Worm (Caenorhabditis elegans) whole organism, L1 larva: ENCODE data around the gene B0244.7.
A peak's percentile ranks its signal among the peaks of the same experiment; 100 is the strongest.

Source experiments
- C34B4.2 ChIP-seq: sonication (generic microtip); optimal IDR thresholded peaks from 2 replicates; lab custom pipeline; 2017; ENCODE audit warnings: mild to moderate bottlenecking, missing genetic modification characterization, missing compliant biosample characterization
- alr-1 ChIP-seq: fragments of 200-800 bp; sonication (Bioruptor generic); optimal IDR thresholded peaks from 2 replicates; lab custom pipeline; 2018; ENCODE audit warnings: borderline replicate concordance, mild to moderate bottlenecking, missing genetic modification characterization, missing compliant biosample characterization
- aly-2 ChIP-seq: fragments of 150-350 bp; optimal IDR thresholded peaks from 2 replicates; lab custom pipeline; 2014; ENCODE audit warnings: missing biosample characterization, missing genetic modification characterization
- blmp-1 ChIP-seq: fragments of 150-350 bp; optimal IDR thresholded peaks from 2 replicates; lab custom pipeline; 2014; ENCODE audit warnings: missing biosample characterization, missing genetic modification characterization
- ceh-8 ChIP-seq: fragments of 200-800 bp; sonication (Bioruptor generic); optimal IDR thresholded peaks from 2 replicates; lab custom pipeline; 2018; ENCODE audit warnings: mild to moderate bottlenecking, missing genetic modification characterization, moderate library complexity, missing compliant biosample characterization
- ceh-88 ChIP-seq: fragments of 200-800 bp; sonication (Bioruptor generic); IDR thresholded peaks from 2 replicates; pipeline ENCODE4 v1.3.6; 2022; ENCODE audit warnings: missing genetic modification characterization, missing compliant biosample characterization
- ceh-90 ChIP-seq: sonication (generic microtip); optimal IDR thresholded peaks from 2 replicates; lab custom pipeline; 2016; ENCODE audit warnings: missing genetic modification characterization, missing compliant biosample characterization
- dsc-1 ChIP-seq: sonication (generic microtip); optimal IDR thresholded peaks from 2 replicates; lab custom pipeline; 2016; ENCODE audit warnings: mild to moderate bottlenecking, missing genetic modification characterization, missing compliant biosample characterization
- efl-1 ChIP-seq, 4 experiments: fragments of 150-350 bp; optimal IDR thresholded peaks in 3 of 4; peaks in 1 of 4; 1 replicate in 1 of 4; 2 replicates in 3 of 4; lab custom pipeline; 2014; ENCODE audit warnings: missing biosample characterization in 2 of 4, missing genetic modification characterization in 2 of 4, missing genetic modification reagents in 2 of 4
- efl-3 ChIP-seq: fragments of 200-800 bp; sonication (Bioruptor generic); optimal IDR thresholded peaks from 2 replicates; lab custom pipeline; 2018; ENCODE audit warnings: mild to moderate bottlenecking, missing genetic modification characterization, missing compliant biosample characterization
- egl-13 ChIP-seq: sonication (generic microtip); optimal IDR thresholded peaks from 2 replicates; lab custom pipeline; 2016; ENCODE audit warnings: missing genotype, missing genetic modification reagents, missing genetic modification characterization, missing compliant biosample characterization
- elt-2 ChIP-seq: sonication (generic microtip); optimal IDR thresholded peaks from 2 replicates; lab custom pipeline; 2016; ENCODE audit warnings: missing genetic modification characterization, mild to moderate bottlenecking, inconsistent platforms, missing compliant biosample characterization, missing genetic modification reagents
- elt-3 ChIP-seq, 6 experiments: fragments of 150-350 bp in 1 of 6; sonication (generic microtip); optimal IDR thresholded peaks; 2 replicates each; lab custom pipeline; 2017 to 2018; ENCODE audit warnings: missing biosample characterization in 6 of 6, missing genetic modification characterization in 6 of 6, inconsistent platforms in 1 of 6
- fkh-4 ChIP-seq: sonication (generic microtip); optimal IDR thresholded peaks from 2 replicates; lab custom pipeline; 2016; ENCODE audit warnings: missing compliant biosample characterization, missing genetic modification characterization, borderline replicate concordance
- isw-1 ChIP-seq: fragments of 200-800 bp; sonication (Bioruptor generic); IDR thresholded peaks from 2 replicates; pipeline ENCODE4 v1.3.6; 2022; ENCODE audit warnings: missing genetic modification characterization, missing compliant biosample characterization
- jun-1 ChIP-seq: fragments of 150-350 bp; optimal IDR thresholded peaks from 2 replicates; lab custom pipeline; 2014; ENCODE audit warnings: missing biosample characterization, missing genetic modification reagents, missing genetic modification characterization
- lin-14 ChIP-seq: fragments of 200-800 bp; sonication (Bioruptor generic); optimal IDR thresholded peaks from 2 replicates; lab custom pipeline; 2018; ENCODE audit warnings: mild to moderate bottlenecking, missing genetic modification characterization, moderate library complexity, missing compliant biosample characterization
- lin-15B ChIP-seq: fragments of 150-350 bp; sonication (generic microtip); optimal IDR thresholded peaks from 3 replicates; lab custom pipeline; 2014; ENCODE audit warnings: missing biosample characterization, missing genetic modification characterization
- lin-39 ChIP-seq: fragments of 150-350 bp; optimal IDR thresholded peaks from 2 replicates; lab custom pipeline; 2014; ENCODE audit warnings: missing biosample characterization, missing genetic modification reagents, missing genetic modification characterization
- lsy-2 ChIP-seq, 2 experiments: fragments of 150-350 bp; optimal IDR thresholded peaks; 2 replicates each; lab custom pipeline; 2014; ENCODE audit warnings: missing biosample characterization in 2 of 2, missing genetic modification characterization in 2 of 2
- mdl-1 ChIP-seq, 2 experiments: fragments of 150-350 bp; optimal IDR thresholded peaks; 2 replicates each; lab custom pipeline; 2014 to 2017; ENCODE audit warnings: missing biosample characterization in 2 of 2, missing genetic modification characterization in 2 of 2, inconsistent platforms in 1 of 2
- mef-2 ChIP-seq: fragments of 150-350 bp; optimal IDR thresholded peaks from 2 replicates; lab custom pipeline; 2014; ENCODE audit warnings: missing biosample characterization, missing genetic modification characterization
- mep-1 ChIP-seq: fragments of 150-350 bp; optimal IDR thresholded peaks from 2 replicates; lab custom pipeline; 2014; ENCODE audit warnings: missing biosample characterization, missing genetic modification characterization
- nhr-11 ChIP-seq: fragments of 150-350 bp; optimal IDR thresholded peaks from 2 replicates; lab custom pipeline; 2014; ENCODE audit warnings: missing biosample characterization, missing genetic modification characterization
- nhr-12 ChIP-seq: sonication (generic microtip); optimal IDR thresholded peaks from 2 replicates; lab custom pipeline; 2017; ENCODE audit warnings: missing biosample characterization, missing genetic modification characterization
- nhr-20 ChIP-seq: sonication (generic microtip); optimal IDR thresholded peaks from 2 replicates; lab custom pipeline; 2016; ENCODE audit warnings: mild to moderate bottlenecking, missing genetic modification characterization, missing compliant biosample characterization
- nhr-28 ChIP-seq: fragments of 150-350 bp; optimal IDR thresholded peaks from 2 replicates; lab custom pipeline; 2014; ENCODE audit warnings: missing biosample characterization, missing genetic modification characterization
- nhr-47 ChIP-seq: sonication (generic microtip); optimal IDR thresholded peaks from 2 replicates; lab custom pipeline; 2016; ENCODE audit warnings: mild to moderate bottlenecking, missing genetic modification characterization, moderate library complexity, missing compliant biosample characterization
- nhr-71 ChIP-seq: sonication (generic microtip); optimal IDR thresholded peaks from 2 replicates; lab custom pipeline; 2016; ENCODE audit warnings: mild to moderate bottlenecking, missing genetic modification characterization, moderate library complexity, missing compliant biosample characterization
- nhr-76 ChIP-seq: sonication (generic microtip); optimal IDR thresholded peaks from 2 replicates; lab custom pipeline; 2017; ENCODE audit warnings: missing biosample characterization, missing genetic modification characterization
- nhr-85 ChIP-seq: sonication (generic microtip); peaks from one replicate; lab custom pipeline; 2016; ENCODE audit warnings: missing genetic modification characterization, inconsistent platforms, missing compliant biosample characterization
- nhr-90 ChIP-seq: sonication (generic microtip); optimal IDR thresholded peaks from 2 replicates; lab custom pipeline; 2016; ENCODE audit warnings: mild to moderate bottlenecking, missing genetic modification characterization, missing compliant biosample characterization; ENCODE audit not compliant: poor library complexity
- pqm-1 ChIP-seq: sonication (generic microtip); optimal IDR thresholded peaks from 3 replicates; lab custom pipeline; 2017; ENCODE audit warnings: missing biosample characterization, missing genetic modification characterization
- rnt-1 ChIP-seq: sonication (generic microtip); optimal IDR thresholded peaks from 2 replicates; lab custom pipeline; 2016; ENCODE audit warnings: mild to moderate bottlenecking, missing genetic modification characterization, moderate library complexity, missing compliant biosample characterization
- sox-4 ChIP-seq: sonication (generic microtip); optimal IDR thresholded peaks from 2 replicates; lab custom pipeline; 2016; ENCODE audit warnings: missing genetic modification characterization, missing compliant biosample characterization
- sptf-1 ChIP-seq: fragments of 150-350 bp; optimal IDR thresholded peaks from 2 replicates; lab custom pipeline; 2014; ENCODE audit warnings: missing biosample characterization, missing genetic modification characterization
- tbx-2 ChIP-seq: sonication (generic microtip); optimal IDR thresholded peaks from 2 replicates; lab custom pipeline; 2016; ENCODE audit warnings: missing genetic modification characterization, missing compliant biosample characterization
- tlp-1 ChIP-seq: fragments of 150-350 bp; optimal IDR thresholded peaks from 2 replicates; lab custom pipeline; 2014; ENCODE audit warnings: missing biosample characterization, missing genetic modification characterization
- unc-30 ChIP-seq: sonication (generic microtip); optimal IDR thresholded peaks from 2 replicates; lab custom pipeline; 2017; ENCODE audit warnings: missing biosample characterization, missing genetic modification characterization
- unc-86 ChIP-seq: sonication (generic microtip); optimal IDR thresholded peaks from 2 replicates; lab custom pipeline; 2016; ENCODE audit warnings: missing genetic modification characterization, missing compliant biosample characterization
- unc-98 ChIP-seq: fragments of 200-800 bp; sonication (Bioruptor generic); IDR thresholded peaks from 2 replicates; pipeline ENCODE4 v1.3.6; 2022; ENCODE audit warnings: missing genetic modification characterization, missing compliant biosample characterization
- xbp-1 ChIP-seq: sonication (generic microtip); optimal IDR thresholded peaks from 2 replicates; lab custom pipeline; 2016; ENCODE audit warnings: missing genetic modification characterization, missing compliant biosample characterization
- zag-1 ChIP-seq: fragments of 150-350 bp; optimal IDR thresholded peaks from 2 replicates; lab custom pipeline; 2014; ENCODE audit warnings: missing biosample characterization, missing genetic modification characterization
- zip-4 ChIP-seq: fragments of 200-800 bp; sonication (Bioruptor generic); optimal IDR thresholded peaks from 2 replicates; lab custom pipeline; 2018; ENCODE audit warnings: mild to moderate bottlenecking, missing genetic modification characterization, moderate library complexity, missing compliant biosample characterization

The B0244.7 gene

DNA sequence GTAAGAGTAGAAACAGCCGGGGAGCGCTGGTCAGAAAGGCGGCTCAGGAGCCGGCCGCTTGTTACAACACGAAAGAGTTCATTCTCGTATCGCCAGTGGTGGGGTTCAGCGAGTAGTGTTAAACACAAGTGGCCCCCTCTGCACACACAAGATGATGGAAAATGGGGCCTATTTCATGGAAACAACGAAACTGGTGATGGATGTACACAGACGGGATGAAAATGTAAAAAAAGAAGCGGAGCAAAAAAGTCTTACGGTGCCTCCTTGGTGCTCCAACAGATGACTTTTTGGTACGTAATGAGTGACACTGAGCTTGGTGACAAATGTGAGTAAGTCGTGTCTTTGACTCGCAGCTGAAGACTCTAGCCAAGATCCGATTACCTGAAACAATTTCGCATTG is 23.3 kb upstream of the B0244.7 start:
- TF ChIP-seq lin-14 (peak; percentile 55), lsy-2 (tag; optimal IDR thresholded peaks at IDR 0.05; lab: Kevin White, UChicago) (peak in 1 of 2 experiments; percentile 19), dsc-1 (tag; lab: Kevin White, UChicago) (peak; percentile 37), aly-2 (tag; lab: Kevin White, UChicago) (no peak), nhr-28 (tag; lab: Kevin White, UChicago) (no peak), unc-86 (tag; lab: Kevin White, UChicago) (no peak), efl-3 (no peak), nhr-90 (no peak), nhr-71 (tag; lab: Kevin White, UChicago) (peak; percentile 25), rnt-1 (tag; lab: Kevin White, UChicago) (peak; percentile 50), elt-3 (tag; optimal IDR thresholded peaks at IDR 0.05; lab: Kevin White, UChicago) (no peak)
- TF ChIP-seq, all 84 proteins: peak for 5

DNA sequence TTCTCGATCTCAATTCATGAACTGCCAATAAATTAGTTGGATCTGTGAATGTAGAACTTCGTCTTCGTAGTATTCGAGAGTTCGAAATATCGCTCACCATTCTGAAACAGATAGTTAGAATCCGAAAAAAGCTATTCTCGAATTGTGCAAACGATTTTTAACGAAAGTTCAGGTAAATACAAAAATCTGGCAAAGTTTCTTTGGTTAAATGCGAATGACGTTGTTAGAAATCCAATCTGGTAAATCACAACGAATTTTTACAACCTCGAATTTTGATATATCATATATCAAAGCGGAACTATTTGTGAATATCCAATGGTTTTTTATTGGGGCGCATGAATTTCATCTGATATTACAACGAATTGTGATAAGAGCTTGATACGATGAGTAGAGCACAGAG is 22.1 kb upstream of the B0244.7 start, which contains the start of gene hpo-28:
hpo-28 (minus strand) TSS at position 101 of the 400 bp plus-strand sequence.
- TF ChIP-seq ceh-90 (tag; lab: Kevin White, UChicago) = no peak
- no peak for TF ChIP-seq dsc-1 (tag; lab: Kevin White, UChicago)
- no peak for TF ChIP-seq efl-1 (optimal IDR thresholded peaks at IDR 0.05; lab: Kevin White, UChicago)
- peak in 1 of 2 experiments; percentile 27 for TF ChIP-seq efl-1 (GFP tag; optimal IDR thresholded peaks at IDR 0.05 in 1 of 2; lab: Kevin White, UChicago)
- no peak for TF ChIP-seq nhr-71 (tag; lab: Kevin White, UChicago)
- peak; percentile 13 for TF ChIP-seq rnt-1 (tag; lab: Kevin White, UChicago)
- no peak for TF ChIP-seq unc-98 (GFP tag; lab: Robert Waterston, UW)
- no peak for TF ChIP-seq egl-13 (tag; lab: Kevin White, UChicago)
- TF ChIP-seq mep-1 (tag; lab: Kevin White, UChicago) = no peak
- no peak for TF ChIP-seq mdl-1 (tag; optimal IDR thresholded peaks at IDR 0.05; lab: Kevin White, UChicago)

DNA sequence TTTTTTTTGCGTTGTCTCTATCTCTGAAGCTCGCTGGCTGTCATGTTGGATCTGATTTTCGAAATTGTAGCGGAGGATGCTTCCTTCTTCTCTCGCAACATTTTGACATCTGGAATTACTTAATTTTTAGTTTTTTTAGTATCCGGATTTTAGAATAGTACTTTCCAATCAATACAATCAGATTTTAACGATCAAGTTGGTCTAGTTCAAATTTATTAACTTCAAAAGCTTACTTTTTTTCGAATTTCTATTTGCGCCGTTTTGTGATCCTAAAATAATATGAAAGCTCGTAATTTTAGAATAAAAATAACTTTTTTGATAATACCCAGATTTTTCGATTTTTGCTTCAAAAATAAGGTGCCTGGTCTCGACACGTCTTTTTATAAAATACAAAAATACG is 21.3 kb upstream of the B0244.7 start, which contains the start of gene B0336.12:
B0336.12 (minus strand) TSS at position 101 of the 400 bp plus-strand sequence.
- TF ChIP-seq nhr-76 (tag; lab: Kevin White, UChicago) (no peak), ceh-8 (GFP tag; lab: Kevin White, UChicago) (no peak), fkh-4 (peak; percentile 41), tlp-1 (tag; lab: Kevin White, UChicago) (no peak), unc-30 (tag; lab: Kevin White, UChicago) (no peak), zip-4 (GFP tag; lab: Kevin White, UChicago) (no peak), alr-1 (tag; lab: Kevin White, UChicago) (no peak), nhr-20 (tag; lab: Kevin White, UChicago) (no peak), zag-1 (tag; lab: Kevin White, UChicago) (no peak), ceh-88 (GFP tag; lab: Robert Waterston, UW) (no peak), dsc-1 (tag; lab: Kevin White, UChicago) (peak; percentile 82), nhr-11 (tag; lab: Kevin White, UChicago) (no peak), nhr-85 (tag; lab: Kevin White, UChicago) (no peak), isw-1 (GFP tag; lab: Robert Waterston, UW) (no peak), sox-4 (tag; lab: Kevin White, UChicago) (no peak)

DNA sequence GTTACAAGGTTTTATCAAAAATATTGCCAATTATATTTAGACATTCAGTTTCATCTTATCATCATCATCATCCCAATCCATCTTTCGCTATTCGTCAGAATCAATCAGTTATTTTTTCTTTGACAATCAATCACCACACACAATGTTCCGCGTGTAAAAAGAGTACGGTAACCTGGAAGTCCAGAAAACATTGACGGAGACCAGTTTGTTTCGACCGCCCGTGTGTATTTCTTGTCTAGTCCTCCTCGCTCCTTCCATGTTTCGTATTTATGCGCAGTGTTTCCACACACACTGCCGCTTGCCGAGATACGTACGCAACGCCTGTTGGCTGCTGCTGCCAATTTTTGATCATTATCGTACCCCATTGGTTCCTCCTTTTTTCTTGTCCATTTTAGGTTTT is 20.6 kb upstream of the B0244.7 start:
- peak; percentile 37 for TF ChIP-seq nhr-71 (tag; lab: Kevin White, UChicago)
- TF ChIP-seq ceh-90 (tag; lab: Kevin White, UChicago) = no peak
- peak; percentile 38 for TF ChIP-seq elt-2 (tag; lab: Kevin White, UChicago)
- peak; percentile 30 for TF ChIP-seq xbp-1
- TF ChIP-seq nhr-20 (tag; lab: Kevin White, UChicago) = peak; percentile 43
- no peak for TF ChIP-seq lin-39 (tag; lab: Kevin White, UChicago)
- no peak for TF ChIP-seq C34B4.2 (tag; lab: Kevin White, UChicago)
- no peak for TF ChIP-seq nhr-12 (tag; lab: Kevin White, UChicago)
- peak in 1 of 2 experiments; percentile 87 for TF ChIP-seq lsy-2 (tag; optimal IDR thresholded peaks at IDR 0.05; lab: Kevin White, UChicago)
- peak; percentile 33 for TF ChIP-seq mep-1 (tag; lab: Kevin White, UChicago)
- TF ChIP-seq nhr-85 (tag; lab: Kevin White, UChicago) = peak; percentile 80
- TF ChIP-seq sptf-1 (tag; lab: Kevin White, UChicago) = no peak
- TF ChIP-seq pqm-1 (tag; lab: Kevin White, UChicago) = no peak
- TF ChIP-seq mef-2 (tag; lab: Kevin White, UChicago) = no peak
- no peak for TF ChIP-seq aly-2 (tag; lab: Kevin White, UChicago)
- peak; percentile 69 for TF ChIP-seq lin-14
- TF ChIP-seq efl-3 = no peak
- peak; percentile 76 for TF ChIP-seq blmp-1
- TF ChIP-seq alr-1 (tag; lab: Kevin White, UChicago) = no peak
- TF ChIP-seq jun-1 = no peak
- TF ChIP-seq lin-15B (tag; lab: Kevin White, UChicago) = no peak
- TF ChIP-seq tbx-2 (tag; lab: Kevin White, UChicago) = peak; percentile 29
- no peak for TF ChIP-seq rnt-1 (tag; lab: Kevin White, UChicago)
- TF ChIP-seq nhr-47 = no peak
- TF ChIP-seq efl-1 (optimal IDR thresholded peaks at IDR 0.05; lab: Kevin White, UChicago) = peak in 1 of 2 experiments; percentile 24
- TF ChIP-seq efl-1 (GFP tag; optimal IDR thresholded peaks at IDR 0.05 in 1 of 2; lab: Kevin White, UChicago) = peak in 1 of 2 experiments; percentile 5
